Worm (Caenorhabditis elegans): ENCODE results near the gene C39B5.10.

DNA sequence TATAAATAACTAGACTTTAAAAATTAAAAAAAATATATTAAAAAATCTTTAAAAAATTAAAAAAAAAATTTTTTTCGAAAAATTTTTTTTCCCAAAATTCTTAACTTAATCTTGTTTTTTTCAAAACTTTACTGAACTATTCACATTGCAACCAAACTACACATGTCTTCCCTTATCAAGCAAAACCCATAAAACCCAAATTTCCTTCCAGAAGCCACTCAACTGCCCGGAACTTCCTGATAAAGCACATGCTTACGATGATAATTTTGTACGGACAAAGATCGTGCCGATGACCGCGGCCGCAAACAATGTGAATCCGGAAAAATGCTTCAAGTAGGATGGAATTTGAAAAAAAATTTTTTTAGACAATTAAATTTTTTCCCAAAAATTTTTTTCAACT, 27.1 kb downstream of the C39B5.10 start:
- TF ChIP-seq unc-39 (tag; optimal IDR thresholded peaks at IDR 0.05) (no peak), hlh-1 (tag; optimal IDR thresholded peaks at IDR 0.05) (no peak), sptf-1 (tag; optimal IDR thresholded peaks at IDR 0.05) (no peak), lin-32 (GFP tag; optimal IDR thresholded peaks at IDR 0.05) (no peak), elt-3 (tag; optimal IDR thresholded peaks at IDR 0.05) (no peak), nhr-12 (tag; optimal IDR thresholded peaks at IDR 0.05) (no peak), mep-1 (tag; optimal IDR thresholded peaks at IDR 0.05) (no peak)
